Worm (Caenorhabditis elegans) whole organism, L3 larva: ENCODE measurements around the gene rml-4.

Experiments
- ceh-28 ChIP-seq: fragments of 150-350 bp; optimal IDR thresholded peaks from 2 replicates; lab custom pipeline; 2014; ENCODE audit warnings: missing biosample characterization, missing genetic modification reagents, missing genetic modification characterization
- ceh-82 ChIP-seq: fragments of 150-350 bp; optimal IDR thresholded peaks from 2 replicates; lab custom pipeline; 2014; ENCODE audit warnings: missing biosample characterization, missing genetic modification characterization
- egl-27 ChIP-seq: sonication (generic microtip); optimal IDR thresholded peaks from 4 replicates; lab custom pipeline; 2017; ENCODE audit warnings: missing biosample characterization, missing genetic modification reagents, missing genetic modification characterization
- elt-3 ChIP-seq, 3 experiments: fragments of 150-350 bp in 1 of 3; sonication (generic microtip) in 2 of 3; optimal IDR thresholded peaks; 2 replicates in 2 of 3; 4 replicates in 1 of 3; lab custom pipeline; 2014 to 2017; ENCODE audit warnings: missing biosample characterization in 3 of 3, missing genetic modification characterization in 3 of 3
- mdl-1 ChIP-seq: fragments of 150-350 bp; optimal IDR thresholded peaks from 2 replicates; lab custom pipeline; 2014; ENCODE audit warnings: missing biosample characterization, missing genetic modification characterization
- nhr-11 ChIP-seq: fragments of 150-350 bp; optimal IDR thresholded peaks from 2 replicates; lab custom pipeline; 2014; ENCODE audit warnings: missing biosample characterization, missing genetic modification characterization
- nhr-28 ChIP-seq: fragments of 150-350 bp; optimal IDR thresholded peaks from 2 replicates; lab custom pipeline; 2014; ENCODE audit warnings: missing biosample characterization, missing genetic modification characterization
- nhr-76 ChIP-seq: fragments of 150-350 bp; sonication (generic microtip); optimal IDR thresholded peaks from 5 replicates; lab custom pipeline; 2014; ENCODE audit warnings: missing biosample characterization, missing genetic modification characterization
- nhr-77 ChIP-seq: fragments of 150-350 bp; optimal IDR thresholded peaks from 2 replicates; lab custom pipeline; 2014; ENCODE audit warnings: missing biosample characterization, missing genetic modification characterization
- pha-4 ChIP-seq: fragments of 150-350 bp; optimal IDR thresholded peaks from 2 replicates; lab custom pipeline; 2014; ENCODE audit warnings: missing biosample characterization, missing genetic modification reagents, missing genetic modification characterization
- skn-1 ChIP-seq: fragments of 150-350 bp; optimal IDR thresholded peaks from 2 replicates; lab custom pipeline; 2014; ENCODE audit warnings: missing biosample characterization, missing genetic modification characterization
- tbx-2 ChIP-seq: sonication (generic microtip); optimal IDR thresholded peaks from 2 replicates; lab custom pipeline; 2016; ENCODE audit warnings: mild to moderate bottlenecking, missing genetic modification characterization, missing compliant biosample characterization
- unc-62 ChIP-seq: fragments of 150-350 bp; sonication (generic microtip); optimal IDR thresholded peaks from 4 replicates; lab custom pipeline; 2014; ENCODE audit warnings: missing biosample characterization, missing genetic modification reagents, missing genetic modification characterization
- zag-1 ChIP-seq: fragments of 150-350 bp; optimal IDR thresholded peaks from 2 replicates; lab custom pipeline; 2014; ENCODE audit warnings: missing biosample characterization, missing genetic modification characterization

DNA sequence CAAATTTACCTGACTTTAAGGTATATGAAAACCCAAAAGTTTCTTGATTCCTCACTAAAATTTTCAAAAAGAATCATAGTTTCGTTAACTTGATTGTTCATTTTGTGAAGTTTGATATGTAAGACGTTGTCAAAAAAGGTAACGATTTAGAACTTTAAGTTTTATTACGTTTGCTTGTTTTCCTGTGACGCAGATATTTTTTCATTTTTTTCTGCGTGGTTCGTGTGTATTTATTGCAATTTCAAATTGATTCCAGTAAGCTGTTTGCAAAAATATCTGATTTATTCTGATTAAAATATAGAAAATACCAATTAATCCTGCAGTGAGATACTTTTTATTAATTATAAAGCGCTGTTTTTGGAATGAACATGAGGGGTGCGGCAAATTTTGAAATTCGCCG, 21.1 kb downstream of the rml-4 start, which contains the start of gene srw-40:
- no peak for TF ChIP-seq nhr-11 (tag; lab: Kevin White, UChicago)
- TF ChIP-seq tbx-2 (tag; lab: Kevin White, UChicago): no peak
- TF ChIP-seq zag-1: no peak
- no peak for TF ChIP-seq nhr-28 (tag; lab: Kevin White, UChicago)
- no peak for TF ChIP-seq nhr-76 (tag; lab: Kevin White, UChicago)
- no peak for TF ChIP-seq pha-4 (tag; lab: Kevin White, UChicago)
- TF ChIP-seq elt-3 (tag; optimal IDR thresholded peaks at IDR 0.05; lab: Kevin White, UChicago): no peak
- TF ChIP-seq ceh-82 (tag; lab: Kevin White, UChicago): no peak
- no peak for TF ChIP-seq mdl-1 (tag; lab: Kevin White, UChicago)
- TF ChIP-seq nhr-77 (tag; lab: Kevin White, UChicago): no peak
- TF ChIP-seq unc-62 (GFP tag; lab: Kevin White, UChicago): no peak
- no peak for TF ChIP-seq skn-1 (tag; lab: Kevin White, UChicago)
- no peak for TF ChIP-seq ceh-28
- TF ChIP-seq egl-27 (tag; lab: Kevin White, UChicago): no peak
